Worm (Caenorhabditis elegans) whole organism, L1 larva: Measurements from ENCODE around the gene sru-48.
A peak's percentile ranks its signal among the peaks of the same experiment; 100 is the strongest.

Source experiments
- C04F5.9 ChIP-seq: sonication (generic microtip); optimal IDR thresholded peaks from 2 replicates; lab custom pipeline; 2016; ENCODE audit warnings: missing genetic modification characterization, missing compliant biosample characterization
- C16A3.4 ChIP-seq: fragments of 150-350 bp; optimal IDR thresholded peaks from 2 replicates; lab custom pipeline; 2014; ENCODE audit warnings: missing biosample characterization, missing genetic modification characterization
- C34B4.2 ChIP-seq: sonication (generic microtip); optimal IDR thresholded peaks from 2 replicates; lab custom pipeline; 2017; ENCODE audit warnings: mild to moderate bottlenecking, missing genetic modification characterization, missing compliant biosample characterization
- aha-1 ChIP-seq: fragments of 150-350 bp; optimal IDR thresholded peaks from 2 replicates; lab custom pipeline; 2014; ENCODE audit warnings: missing biosample characterization, missing genetic modification characterization
- alr-1 ChIP-seq: fragments of 200-800 bp; sonication (Bioruptor generic); optimal IDR thresholded peaks from 2 replicates; lab custom pipeline; 2018; ENCODE audit warnings: borderline replicate concordance, mild to moderate bottlenecking, missing genetic modification characterization, missing compliant biosample characterization
- aly-2 ChIP-seq: fragments of 150-350 bp; optimal IDR thresholded peaks from 2 replicates; lab custom pipeline; 2014; ENCODE audit warnings: missing biosample characterization, missing genetic modification characterization
- ama-1 ChIP-seq: fragments of 150-350 bp; optimal IDR thresholded peaks from 2 replicates; lab custom pipeline; 2014
- blmp-1 ChIP-seq: fragments of 150-350 bp; optimal IDR thresholded peaks from 2 replicates; lab custom pipeline; 2014; ENCODE audit warnings: missing biosample characterization, missing genetic modification characterization
- ceh-63 ChIP-seq: fragments of 200-800 bp; sonication (Bioruptor generic); optimal IDR thresholded peaks from 2 replicates; lab custom pipeline; 2018; ENCODE audit warnings: mild to moderate bottlenecking, missing genetic modification characterization, missing compliant biosample characterization
- ceh-8 ChIP-seq: fragments of 200-800 bp; sonication (Bioruptor generic); optimal IDR thresholded peaks from 2 replicates; lab custom pipeline; 2018; ENCODE audit warnings: mild to moderate bottlenecking, missing genetic modification characterization, moderate library complexity, missing compliant biosample characterization
- ces-1 ChIP-seq: fragments of 150-350 bp; optimal IDR thresholded peaks from 2 replicates; lab custom pipeline; 2014; ENCODE audit warnings: missing biosample characterization, missing genetic modification reagents, missing genetic modification characterization
- dsc-1 ChIP-seq: sonication (generic microtip); optimal IDR thresholded peaks from 2 replicates; lab custom pipeline; 2016; ENCODE audit warnings: mild to moderate bottlenecking, missing genetic modification characterization, missing compliant biosample characterization
- efl-1 ChIP-seq, 4 experiments: fragments of 150-350 bp; optimal IDR thresholded peaks in 3 of 4; peaks in 1 of 4; 1 replicate in 1 of 4; 2 replicates in 3 of 4; lab custom pipeline; 2014; ENCODE audit warnings: missing biosample characterization in 2 of 4, missing genetic modification characterization in 2 of 4, missing genetic modification reagents in 2 of 4
- egl-13 ChIP-seq: sonication (generic microtip); optimal IDR thresholded peaks from 2 replicates; lab custom pipeline; 2016; ENCODE audit warnings: missing genotype, missing genetic modification reagents, missing genetic modification characterization, missing compliant biosample characterization
- elt-2 ChIP-seq: sonication (generic microtip); optimal IDR thresholded peaks from 2 replicates; lab custom pipeline; 2016; ENCODE audit warnings: missing genetic modification characterization, mild to moderate bottlenecking, inconsistent platforms, missing compliant biosample characterization, missing genetic modification reagents
- elt-3 ChIP-seq, 6 experiments: fragments of 150-350 bp in 1 of 6; sonication (generic microtip); optimal IDR thresholded peaks; 2 replicates each; lab custom pipeline; 2017 to 2018; ENCODE audit warnings: missing biosample characterization in 6 of 6, missing genetic modification characterization in 6 of 6, inconsistent platforms in 1 of 6
- fkh-8 ChIP-seq: sonication (generic microtip); optimal IDR thresholded peaks from 2 replicates; lab custom pipeline; 2016; ENCODE audit warnings: mild to moderate bottlenecking, missing genetic modification characterization, missing compliant biosample characterization
- fos-1 ChIP-seq: fragments of 150-350 bp; optimal IDR thresholded peaks from 2 replicates; lab custom pipeline; 2014; ENCODE audit warnings: missing biosample characterization, missing genetic modification characterization
- grh-1 ChIP-seq: fragments of 200-800 bp; sonication (Bioruptor generic); IDR thresholded peaks from 2 replicates; pipeline ENCODE4 v1.3.6; 2022; ENCODE audit warnings: missing genetic modification reagents, missing genetic modification characterization, missing compliant biosample characterization
- hlh-17 ChIP-seq: fragments of 200-800 bp; sonication (Bioruptor generic); optimal IDR thresholded peaks from 2 replicates; lab custom pipeline; 2018; ENCODE audit warnings: missing genetic modification characterization, mild to moderate bottlenecking, missing compliant biosample characterization, moderate library complexity, borderline replicate concordance
- hpl-2 ChIP-seq: fragments of 150-350 bp; optimal IDR thresholded peaks from 2 replicates; lab custom pipeline; 2014; ENCODE audit warnings: missing biosample characterization, missing genetic modification reagents, missing genetic modification characterization
- irx-1 ChIP-seq: sonication (generic microtip); optimal IDR thresholded peaks from 2 replicates; lab custom pipeline; 2016; ENCODE audit warnings: missing genetic modification characterization, missing compliant biosample characterization
- jun-1 ChIP-seq: fragments of 150-350 bp; optimal IDR thresholded peaks from 2 replicates; lab custom pipeline; 2014; ENCODE audit warnings: missing biosample characterization, missing genetic modification reagents, missing genetic modification characterization
- lin-13 ChIP-seq: fragments of 150-350 bp; optimal IDR thresholded peaks from 2 replicates; lab custom pipeline; 2014; ENCODE audit warnings: missing biosample characterization, missing genetic modification reagents, missing genetic modification characterization
- lin-14 ChIP-seq: fragments of 200-800 bp; sonication (Bioruptor generic); optimal IDR thresholded peaks from 2 replicates; lab custom pipeline; 2018; ENCODE audit warnings: mild to moderate bottlenecking, missing genetic modification characterization, moderate library complexity, missing compliant biosample characterization
- lin-15B ChIP-seq: fragments of 150-350 bp; sonication (generic microtip); optimal IDR thresholded peaks from 3 replicates; lab custom pipeline; 2014; ENCODE audit warnings: missing biosample characterization, missing genetic modification characterization
- lin-39 ChIP-seq: fragments of 150-350 bp; optimal IDR thresholded peaks from 2 replicates; lab custom pipeline; 2014; ENCODE audit warnings: missing biosample characterization, missing genetic modification reagents, missing genetic modification characterization
- lir-3 ChIP-seq: sonication (generic microtip); optimal IDR thresholded peaks from 2 replicates; lab custom pipeline; 2016; ENCODE audit warnings: mild to moderate bottlenecking, missing genetic modification characterization, moderate library complexity, missing compliant biosample characterization; ENCODE audit not compliant: poor library complexity
- lsy-2 ChIP-seq, 2 experiments: fragments of 150-350 bp; optimal IDR thresholded peaks; 2 replicates each; lab custom pipeline; 2014; ENCODE audit warnings: missing biosample characterization in 2 of 2, missing genetic modification characterization in 2 of 2
- mdl-1 ChIP-seq, 2 experiments: fragments of 150-350 bp; optimal IDR thresholded peaks; 2 replicates each; lab custom pipeline; 2014 to 2017; ENCODE audit warnings: missing biosample characterization in 2 of 2, missing genetic modification characterization in 2 of 2, inconsistent platforms in 1 of 2
- mef-2 ChIP-seq: fragments of 150-350 bp; optimal IDR thresholded peaks from 2 replicates; lab custom pipeline; 2014; ENCODE audit warnings: missing biosample characterization, missing genetic modification characterization
- mep-1 ChIP-seq: fragments of 150-350 bp; optimal IDR thresholded peaks from 2 replicates; lab custom pipeline; 2014; ENCODE audit warnings: missing biosample characterization, missing genetic modification characterization
- nhr-19 ChIP-seq: fragments of 200-800 bp; sonication (Bioruptor generic); conservative IDR thresholded peaks from 2 replicates; pipeline ENCODE4 v1.3.6; 2022; ENCODE audit warnings: missing genetic modification characterization, missing compliant biosample characterization
- nhr-20 ChIP-seq: sonication (generic microtip); optimal IDR thresholded peaks from 2 replicates; lab custom pipeline; 2016; ENCODE audit warnings: mild to moderate bottlenecking, missing genetic modification characterization, missing compliant biosample characterization
- nhr-237 ChIP-seq: fragments of 150-350 bp; optimal IDR thresholded peaks from 2 replicates; lab custom pipeline; 2014; ENCODE audit warnings: missing biosample characterization, missing genetic modification characterization
- nhr-71 ChIP-seq: sonication (generic microtip); optimal IDR thresholded peaks from 2 replicates; lab custom pipeline; 2016; ENCODE audit warnings: mild to moderate bottlenecking, missing genetic modification characterization, moderate library complexity, missing compliant biosample characterization
- nhr-76 ChIP-seq: sonication (generic microtip); optimal IDR thresholded peaks from 2 replicates; lab custom pipeline; 2017; ENCODE audit warnings: missing biosample characterization, missing genetic modification characterization
- nhr-84 ChIP-seq: sonication (generic microtip); optimal IDR thresholded peaks from 2 replicates; lab custom pipeline; 2017; ENCODE audit warnings: missing biosample characterization, missing genetic modification characterization
- nhr-85 ChIP-seq: sonication (generic microtip); peaks from one replicate; lab custom pipeline; 2016; ENCODE audit warnings: missing genetic modification characterization, inconsistent platforms, missing compliant biosample characterization
- nhr-90 ChIP-seq: sonication (generic microtip); optimal IDR thresholded peaks from 2 replicates; lab custom pipeline; 2016; ENCODE audit warnings: mild to moderate bottlenecking, missing genetic modification characterization, missing compliant biosample characterization; ENCODE audit not compliant: poor library complexity
- pqm-1 ChIP-seq: sonication (generic microtip); optimal IDR thresholded peaks from 3 replicates; lab custom pipeline; 2017; ENCODE audit warnings: missing biosample characterization, missing genetic modification characterization
- rnt-1 ChIP-seq: sonication (generic microtip); optimal IDR thresholded peaks from 2 replicates; lab custom pipeline; 2016; ENCODE audit warnings: mild to moderate bottlenecking, missing genetic modification characterization, moderate library complexity, missing compliant biosample characterization
- skn-1 ChIP-seq: fragments of 150-350 bp; optimal IDR thresholded peaks from 2 replicates; lab custom pipeline; 2014; ENCODE audit warnings: missing biosample characterization, missing genetic modification characterization
- snpc-4 ChIP-seq: fragments of 150-350 bp; optimal IDR thresholded peaks from 2 replicates; lab custom pipeline; 2014; ENCODE audit warnings: missing biosample characterization, missing genetic modification characterization
- snu-23 ChIP-seq: sonication (generic microtip); optimal IDR thresholded peaks from 2 replicates; lab custom pipeline; 2016; ENCODE audit warnings: missing genetic modification characterization, missing compliant biosample characterization
- sox-4 ChIP-seq: sonication (generic microtip); optimal IDR thresholded peaks from 2 replicates; lab custom pipeline; 2016; ENCODE audit warnings: missing genetic modification characterization, missing compliant biosample characterization
- sptf-1 ChIP-seq: fragments of 150-350 bp; optimal IDR thresholded peaks from 2 replicates; lab custom pipeline; 2014; ENCODE audit warnings: missing biosample characterization, missing genetic modification characterization
- tlp-1 ChIP-seq: fragments of 150-350 bp; optimal IDR thresholded peaks from 2 replicates; lab custom pipeline; 2014; ENCODE audit warnings: missing biosample characterization, missing genetic modification characterization
- unc-130 ChIP-seq: fragments of 150-350 bp; optimal IDR thresholded peaks from 2 replicates; lab custom pipeline; 2017; ENCODE audit warnings: missing biosample characterization, missing genetic modification characterization, inconsistent platforms
- xbp-1 ChIP-seq: sonication (generic microtip); optimal IDR thresholded peaks from 2 replicates; lab custom pipeline; 2016; ENCODE audit warnings: missing genetic modification characterization, missing compliant biosample characterization
- zag-1 ChIP-seq: fragments of 150-350 bp; optimal IDR thresholded peaks from 2 replicates; lab custom pipeline; 2014; ENCODE audit warnings: missing biosample characterization, missing genetic modification characterization
- zip-4 ChIP-seq: fragments of 200-800 bp; sonication (Bioruptor generic); optimal IDR thresholded peaks from 2 replicates; lab custom pipeline; 2018; ENCODE audit warnings: mild to moderate bottlenecking, missing genetic modification characterization, moderate library complexity, missing compliant biosample characterization
- ztf-4 ChIP-seq: fragments of 150-350 bp; optimal IDR thresholded peaks from 2 replicates; lab custom pipeline; 2014; ENCODE audit warnings: missing biosample characterization, missing genetic modification characterization

The sru-48 gene

ce11 chrX:5213565-5213964 is 33.6 kb downstream of the sru-48 start (continued):
- TF ChIP-seq lin-39: no peak
- peak; percentile 33 for TF ChIP-seq nhr-19 (GFP tag; lab: Robert Waterston, UW)
- TF ChIP-seq blmp-1 (tag; lab: Kevin White, UChicago): peak; percentile 39
- TF ChIP-seq nhr-85 (tag; lab: Kevin White, UChicago): peak; percentile 65
- no peak for TF ChIP-seq alr-1 (tag; lab: Kevin White, UChicago)
- no peak for TF ChIP-seq skn-1 (tag; lab: Kevin White, UChicago)
- TF ChIP-seq irx-1 (tag; lab: Kevin White, UChicago): no peak
- peak; percentile 31 for TF ChIP-seq snu-23 (GFP tag; lab: Kevin White, UChicago)
- peak; percentile 26 for TF ChIP-seq mep-1 (tag; lab: Kevin White, UChicago)
- TF ChIP-seq C16A3.4 (tag; lab: Kevin White, UChicago): no peak
- no peak for TF ChIP-seq nhr-237 (tag; lab: Kevin White, UChicago)
- TF ChIP-seq aha-1 (tag; lab: Kevin White, UChicago): no peak
- TF ChIP-seq pqm-1 (tag; lab: Kevin White, UChicago): no peak
- TF ChIP-seq elt-2 (tag; lab: Kevin White, UChicago): peak; percentile 96
- TF ChIP-seq sptf-1: no peak
- TF ChIP-seq tlp-1 (tag; lab: Kevin White, UChicago): no peak
- peak; percentile 39 for TF ChIP-seq jun-1 (tag; lab: Kevin White, UChicago)
- TF ChIP-seq ztf-4 (tag; lab: Kevin White, UChicago): no peak
- no peak for TF ChIP-seq sox-4 (tag; lab: Kevin White, UChicago)
- TF ChIP-seq egl-13 (tag; lab: Kevin White, UChicago): no peak
- TF ChIP-seq dsc-1 (tag; lab: Kevin White, UChicago): no peak
- TF ChIP-seq snpc-4 (tag; lab: Kevin White, UChicago): no peak
- peak; percentile 57 for TF ChIP-seq nhr-71 (tag; lab: Kevin White, UChicago)
- TF ChIP-seq efl-1 (optimal IDR thresholded peaks at IDR 0.05; lab: Kevin White, UChicago): no peak
- TF ChIP-seq efl-1 (GFP tag; optimal IDR thresholded peaks at IDR 0.05 in 1 of 2; lab: Kevin White, UChicago): peak in 1 of 2 experiments; percentile 80
- no peak for TF ChIP-seq C04F5.9
- no peak for TF ChIP-seq mdl-1 (tag; optimal IDR thresholded peaks at IDR 0.05; lab: Kevin White, UChicago)
- TF ChIP-seq zip-4 (GFP tag; lab: Kevin White, UChicago): no peak
- TF ChIP-seq aly-2: no peak
- TF ChIP-seq ceh-63: no peak
- no peak for TF ChIP-seq mef-2 (tag; lab: Kevin White, UChicago)
- TF ChIP-seq ces-1: no peak
- no peak for TF ChIP-seq lir-3 (tag; lab: Kevin White, UChicago)
- peak in 3 of 6 experiments; percentile 13 to 57 (median 53) for TF ChIP-seq elt-3 (tag; optimal IDR thresholded peaks at IDR 0.05; lab: Kevin White, UChicago)
- no peak for TF ChIP-seq hpl-2 (GFP tag; lab: Kevin White, UChicago)
- TF ChIP-seq hlh-17: no peak
- TF ChIP-seq xbp-1 (tag; lab: Kevin White, UChicago): no peak
- peak in 1 of 2 experiments; percentile 29 for TF ChIP-seq lsy-2 (tag; optimal IDR thresholded peaks at IDR 0.05; lab: Kevin White, UChicago)
- TF ChIP-seq lin-15B (tag; lab: Kevin White, UChicago): no peak
- TF ChIP-seq rnt-1 (tag; lab: Kevin White, UChicago): no peak
- TF ChIP-seq grh-1 (GFP tag; lab: Robert Waterston, UW): no peak
- no peak for TF ChIP-seq C34B4.2 (tag; lab: Kevin White, UChicago)
- no peak for TF ChIP-seq nhr-76 (tag; lab: Kevin White, UChicago)
- TF ChIP-seq ceh-8 (GFP tag; lab: Kevin White, UChicago): no peak
- TF ChIP-seq zag-1 (tag; lab: Kevin White, UChicago): no peak
- peak; percentile 54 for TF ChIP-seq nhr-20 (tag; lab: Kevin White, UChicago)
- TF ChIP-seq lin-14 (GFP tag; lab: Kevin White, UChicago): peak; percentile 43
- TF ChIP-seq nhr-84 (tag; lab: Kevin White, UChicago): no peak
- TF ChIP-seq nhr-90 (tag; lab: Kevin White, UChicago): peak; percentile 41
- TF ChIP-seq unc-130 (tag; lab: Kevin White, UChicago): no peak
- no peak for TF ChIP-seq ama-1 (lab: Kevin White, UChicago)
- no peak for TF ChIP-seq lin-13 (GFP tag; lab: Kevin White, UChicago)
- no peak for TF ChIP-seq fkh-8 (tag; lab: Kevin White, UChicago)
- no peak for TF ChIP-seq fos-1 (tag; lab: Kevin White, UChicago)
